Fruit fly (Drosophila melanogaster) whole organism, embryonic: ENCODE results near the gene Usf.

Experiments
- Abd-B ChIP-seq: fragments of 200-800 bp; sonication (Bioruptor generic); optimal IDR thresholded peaks from 2 replicates; lab custom pipeline; 2018; ENCODE audit warnings: missing biosample characterization, mild to moderate bottlenecking, missing genetic modification characterization, moderate library complexity
- Bdp1 ChIP-seq: fragments of 200-800 bp; sonication (Bioruptor generic); optimal IDR thresholded peaks from 3 replicates; lab custom pipeline; 2016; ENCODE audit warnings: missing biosample characterization, missing genetic modification characterization
- Blimp-1 ChIP-seq: fragments of 200-800 bp; sonication (Bioruptor generic); optimal IDR thresholded peaks from 3 replicates; lab custom pipeline; 2018; ENCODE audit warnings: missing biosample characterization, missing genetic modification characterization, mild to moderate bottlenecking, moderate library complexity, missing genetic modification reagents
- CG10274 ChIP-seq: fragments of 200-800 bp; sonication (Bioruptor generic); optimal IDR thresholded peaks from 3 replicates; lab custom pipeline; 2017; ENCODE audit warnings: missing biosample characterization, mild to moderate bottlenecking, missing genetic modification characterization
- CG10462 ChIP-seq: fragments of 200-800 bp; sonication (Bioruptor generic); optimal IDR thresholded peaks from 2 replicates; lab custom pipeline; 2016; ENCODE audit warnings: missing biosample characterization, missing genetic modification characterization
- CG11247 ChIP-seq: fragments of 200-800 bp; sonication (Bioruptor generic); IDR thresholded peaks from 2 replicates; pipeline ENCODE4 v1.3.6; 2022; ENCODE audit warnings: missing biosample characterization, missing genetic modification characterization
- CG11695 ChIP-seq: fragments of 200-800 bp; sonication (Bioruptor generic); IDR thresholded peaks from 3 replicates; pipeline ENCODE4 v1.3.6; 2022; ENCODE audit warnings: missing biosample characterization, missing genetic modification characterization
- CG12104 ChIP-seq: fragments of 200-800 bp; sonication (Bioruptor generic); optimal IDR thresholded peaks from 3 replicates; lab custom pipeline; 2016; ENCODE audit warnings: missing biosample characterization, missing genetic modification characterization
- CG15479 ChIP-seq: fragments of 200-800 bp; sonication (Bioruptor generic); optimal IDR thresholded peaks from 3 replicates; lab custom pipeline; 2019; ENCODE audit warnings: missing biosample characterization, mild to moderate bottlenecking, missing genetic modification characterization, moderate library complexity
- CG1647 ChIP-seq: fragments of 200-800 bp; sonication (Bioruptor generic); optimal IDR thresholded peaks from 3 replicates; lab custom pipeline; 2016; ENCODE audit warnings: missing biosample characterization, missing genetic modification characterization
- CG17912 ChIP-seq: fragments of 200-800 bp; sonication (Bioruptor generic); optimal IDR thresholded peaks from 2 replicates; lab custom pipeline; 2018; ENCODE audit warnings: missing biosample characterization, mild to moderate bottlenecking, missing genetic modification characterization
- CG30403 ChIP-seq: fragments of 200-800 bp; sonication (Bioruptor generic); optimal IDR thresholded peaks from 3 replicates; lab custom pipeline; 2016; ENCODE audit warnings: missing biosample characterization, missing genetic modification characterization
- CG31365 ChIP-seq: fragments of 200-800 bp; sonication (Bioruptor generic); optimal IDR thresholded peaks from 2 replicates; lab custom pipeline; 2018; ENCODE audit warnings: missing biosample characterization, mild to moderate bottlenecking, missing genetic modification characterization
- CG32532 ChIP-seq: fragments of 200-800 bp; sonication (Bioruptor generic); IDR thresholded peaks from 2 replicates; pipeline ENCODE4 v1.3.6; 2022; ENCODE audit warnings: missing biosample characterization, missing genetic modification characterization
- CG42726 ChIP-seq: fragments of 200-800 bp; sonication (Bioruptor generic); IDR thresholded peaks from 2 replicates; pipeline ENCODE4 v1.3.6; 2022; ENCODE audit warnings: missing biosample characterization, missing genetic modification characterization; ENCODE audit not compliant: partially characterized antibody
- CG7271 ChIP-seq: fragments of 200-800 bp; sonication (Bioruptor generic); optimal IDR thresholded peaks from 2 replicates; lab custom pipeline; 2018; ENCODE audit warnings: missing biosample characterization, mild to moderate bottlenecking, missing genetic modification characterization, moderate library complexity
- CG7372 ChIP-seq: fragments of 200-800 bp; sonication (Bioruptor generic); IDR thresholded peaks from 2 replicates; pipeline ENCODE4 v1.3.6; 2022; ENCODE audit warnings: missing biosample characterization, missing genetic modification characterization
- Camta ChIP-seq: fragments of 200-800 bp; sonication (Bioruptor generic); optimal IDR thresholded peaks from 2 replicates; lab custom pipeline; 2016; ENCODE audit warnings: missing biosample characterization, missing genetic modification characterization
- Dip2 ChIP-seq: fragments of 200-800 bp; sonication (Bioruptor generic); IDR thresholded peaks from 2 replicates; pipeline ENCODE4 v1.3.6; 2022; ENCODE audit warnings: missing biosample characterization, missing genetic modification characterization
- Dref ChIP-seq: fragments of 200-800 bp; sonication (Bioruptor generic); IDR thresholded peaks from 2 replicates; pipeline ENCODE4 v1.3.6; 2022; ENCODE audit warnings: missing biosample characterization, missing genetic modification characterization
- Fer2 ChIP-seq: fragments of 200-800 bp; sonication (Bioruptor generic); optimal IDR thresholded peaks from 2 replicates; lab custom pipeline; 2018; ENCODE audit warnings: missing biosample characterization, mild to moderate bottlenecking, missing genetic modification characterization, moderate library complexity
- Gug ChIP-seq: fragments of 200-800 bp; sonication (Bioruptor generic); IDR thresholded peaks from 4 replicates; pipeline ENCODE4 v1.3.6; 2022; ENCODE audit warnings: missing biosample characterization, missing genetic modification characterization
- HLH4C ChIP-seq: fragments of 200-800 bp; sonication (Bioruptor generic); IDR thresholded peaks from 3 replicates; pipeline ENCODE4 v1.3.6; 2022; ENCODE audit warnings: missing biosample characterization, missing genetic modification characterization; ENCODE audit not compliant: partially characterized antibody
- Hr39 ChIP-seq: fragments of >200 bp; optimal IDR thresholded peaks from 2 replicates; lab custom pipeline; 2017
- Hr78 ChIP-seq, 2 experiments: fragments of 200-800 bp in 1 of 2; fragments of >200 bp in 1 of 2; sonication (Bioruptor generic) in 1 of 2; optimal IDR thresholded peaks; 2 replicates each; lab custom pipeline; 2017 to 2019; ENCODE audit warnings: missing biosample characterization in 2 of 2, missing genetic modification characterization in 2 of 2, mild to moderate bottlenecking in 1 of 2, moderate library complexity in 1 of 2
- Lhr ChIP-seq: fragments of 200-800 bp; sonication (Bioruptor generic); optimal IDR thresholded peaks from 3 replicates; lab custom pipeline; 2017; ENCODE audit warnings: mild to moderate bottlenecking, missing biosample characterization, missing genetic modification reagents, missing genetic modification characterization
- Meics ChIP-seq: fragments of 200-800 bp; sonication (Bioruptor generic); optimal IDR thresholded peaks from 2 replicates; lab custom pipeline; 2017; ENCODE audit warnings: missing biosample characterization, mild to moderate bottlenecking, missing genetic modification characterization
- Optix ChIP-seq: fragments of 200-800 bp; sonication (Bioruptor generic); IDR thresholded peaks from 3 replicates; pipeline ENCODE4 v1.3.6; 2022; ENCODE audit warnings: missing biosample characterization, missing genetic modification characterization
- Scr ChIP-seq: fragments of 200-800 bp; sonication (Bioruptor generic); IDR thresholded peaks from 2 replicates; pipeline ENCODE4 v1.3.6; 2022; ENCODE audit warnings: missing biosample characterization, missing genetic modification characterization; ENCODE audit not compliant: partially characterized antibody
- Ssrp ChIP-seq: fragments of 200-800 bp; sonication (Bioruptor generic); optimal IDR thresholded peaks from 2 replicates; lab custom pipeline; 2018; ENCODE audit warnings: missing biosample characterization, mild to moderate bottlenecking, missing genetic modification characterization, moderate library complexity
- abd-A ChIP-seq: fragments of 200-800 bp; sonication (Bioruptor generic); optimal IDR thresholded peaks from 3 replicates; lab custom pipeline; 2019; ENCODE audit warnings: missing biosample characterization, mild to moderate bottlenecking, missing genetic modification characterization, moderate library complexity
- chn ChIP-seq: fragments of 200-800 bp; sonication (Bioruptor generic); optimal IDR thresholded peaks from 2 replicates; lab custom pipeline; 2016; ENCODE audit warnings: missing biosample characterization, missing genetic modification characterization
- crp ChIP-seq, 2 experiments: fragments of 200-800 bp; sonication (Bioruptor generic); optimal IDR thresholded peaks; 2 replicates in 1 of 2; 3 replicates in 1 of 2; lab custom pipeline; 2017; ENCODE audit warnings: missing biosample characterization in 2 of 2, missing genetic modification characterization in 2 of 2, mild to moderate bottlenecking in 1 of 2, moderate library complexity in 1 of 2
- dan ChIP-seq: fragments of 200-800 bp; sonication (Bioruptor generic); IDR thresholded peaks from 2 replicates; pipeline ENCODE4 v1.3.6; 2022; ENCODE audit warnings: missing biosample characterization, missing genetic modification characterization
- disco-r ChIP-seq: fragments of 200-800 bp; sonication (Bioruptor generic); optimal IDR thresholded peaks from 2 replicates; lab custom pipeline; 2016; ENCODE audit warnings: missing biosample characterization, missing genetic modification characterization
- dmrt11E ChIP-seq: fragments of 200-800 bp; sonication (Bioruptor generic); optimal IDR thresholded peaks from 3 replicates; lab custom pipeline; 2018; ENCODE audit warnings: missing biosample characterization, mild to moderate bottlenecking, missing genetic modification characterization, moderate library complexity
- gfzf ChIP-seq: fragments of 200-800 bp; sonication (Bioruptor generic); optimal IDR thresholded peaks from 2 replicates; lab custom pipeline; 2016; ENCODE audit warnings: missing biosample characterization, mild to moderate bottlenecking, missing genetic modification characterization, moderate library complexity
- hkb ChIP-seq, 2 experiments: fragments of 200-800 bp in 1 of 2; fragments of >200 bp in 1 of 2; sonication (Bioruptor generic) in 1 of 2; IDR thresholded peaks in 1 of 2; optimal IDR thresholded peaks in 1 of 2; 2 replicates each; pipeline versions ENCODE4 v1.3.6 to Lab custom; 2017 to 2022; ENCODE audit warnings: missing biosample characterization in 1 of 2, missing genetic modification characterization in 1 of 2
- jing ChIP-seq: fragments of 200-800 bp; sonication (Bioruptor generic); optimal IDR thresholded peaks from 2 replicates; lab custom pipeline; 2018; ENCODE audit warnings: missing biosample characterization, mild to moderate bottlenecking, missing genetic modification characterization
- jumu ChIP-seq: fragments of 200-800 bp; sonication (Bioruptor generic); optimal IDR thresholded peaks from 3 replicates; lab custom pipeline; 2016; ENCODE audit warnings: missing biosample characterization, missing genetic modification characterization
- kni ChIP-seq: fragments of 200-800 bp; sonication (Bioruptor generic); optimal IDR thresholded peaks from 3 replicates; lab custom pipeline; 2017; ENCODE audit warnings: mild to moderate bottlenecking, missing biosample characterization, missing genetic modification reagents, missing genetic modification characterization
- lov ChIP-seq, 2 experiments: fragments of 200-800 bp in 1 of 2; fragments of >200 bp in 1 of 2; sonication (Bioruptor generic) in 1 of 2; IDR thresholded peaks in 1 of 2; optimal IDR thresholded peaks in 1 of 2; 2 replicates in 1 of 2; 3 replicates in 1 of 2; pipeline versions ENCODE4 v1.3.6 to Lab custom; 2017 to 2022; ENCODE audit warnings: missing biosample characterization in 1 of 2, missing genetic modification characterization in 1 of 2
- otp ChIP-seq: fragments of 200-800 bp; sonication (Bioruptor generic); IDR thresholded peaks from 3 replicates; pipeline ENCODE4, ENCODE4 v1.3.6; 2022; ENCODE audit warnings: missing biosample characterization, missing genetic modification characterization
- peb ChIP-seq: fragments of 200-800 bp; sonication (Bioruptor generic); IDR thresholded peaks from 2 replicates; pipeline ENCODE4 v1.3.6; 2022; ENCODE audit warnings: missing biosample characterization, missing genetic modification characterization
- pnt ChIP-seq: fragments of 200-800 bp; sonication (Bioruptor generic); optimal IDR thresholded peaks from 3 replicates; lab custom pipeline; 2016; ENCODE audit warnings: missing biosample characterization, missing genetic modification characterization
- tin ChIP-seq: fragments of 200-800 bp; sonication (Bioruptor generic); optimal IDR thresholded peaks from 3 replicates; lab custom pipeline; 2016; ENCODE audit warnings: missing biosample characterization, missing genetic modification characterization
- toy ChIP-seq: fragments of 200-800 bp; sonication (Bioruptor generic); IDR thresholded peaks from 2 replicates; pipeline ENCODE4 v1.3.6; 2022; ENCODE audit warnings: missing biosample characterization, missing genetic modification characterization
- tx ChIP-seq: fragments of 200-800 bp; sonication (Bioruptor generic); optimal IDR thresholded peaks from 2 replicates; lab custom pipeline; 2016; ENCODE audit warnings: missing biosample characterization, missing genetic modification characterization

The Usf gene

DNA sequence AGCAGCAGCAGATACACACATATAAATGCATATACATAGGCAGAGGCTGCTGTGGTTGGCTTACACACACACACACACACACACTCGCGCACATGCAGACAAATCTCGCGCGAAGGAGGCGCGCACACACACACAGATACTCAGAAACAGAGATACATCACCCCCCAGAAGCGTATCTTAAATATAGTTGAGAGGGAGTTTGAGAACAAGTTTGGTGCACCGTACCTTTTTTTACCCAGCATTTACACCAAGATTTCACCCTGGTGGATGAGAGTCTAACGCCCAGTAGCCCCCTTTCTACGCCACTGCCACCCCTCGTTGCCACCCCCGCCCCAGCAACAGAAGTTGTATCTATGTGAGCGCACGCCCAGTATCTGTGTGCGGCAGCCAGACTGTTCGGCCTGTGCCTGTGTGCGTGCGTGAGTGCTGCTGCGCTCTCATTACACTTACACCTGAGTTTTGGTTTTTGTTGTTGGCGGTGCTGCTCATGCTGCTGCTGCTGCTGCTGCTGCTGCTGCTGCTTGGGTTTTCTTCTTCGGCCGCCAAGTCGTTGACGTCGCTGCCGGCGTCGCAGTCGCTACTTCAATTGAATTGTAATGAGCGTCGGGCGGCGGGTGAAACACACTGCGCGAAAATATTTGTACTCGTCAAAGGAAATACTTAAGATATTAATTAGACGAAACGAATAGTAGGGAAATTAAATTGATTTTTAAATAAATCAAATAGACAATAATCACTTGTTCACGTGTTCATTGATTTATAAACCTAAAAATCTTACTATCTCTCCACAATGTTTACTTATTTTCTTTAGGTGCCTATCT is 41.6 kb upstream of the Usf start (continued):
- peak; percentile 46 for TF ChIP-seq Blimp-1 (GFP tag; lab: Kevin White, UChicago)
- TF ChIP-seq abd-A, result peak; percentile 36
- no peak for TF ChIP-seq CG1647 (GFP tag; lab: Kevin White, UChicago)
- peak; percentile 79 for TF ChIP-seq tin (GFP tag; lab: Kevin White, UChicago)
- TF ChIP-seq CG15479 (GFP tag; lab: Kevin White, UChicago), result no peak
- TF ChIP-seq chn, result peak; percentile 69
- peak; percentile 76 for TF ChIP-seq Meics (GFP tag; lab: Kevin White, UChicago)
- TF ChIP-seq toy (GFP tag; lab: Robert Waterston, UW), result peak; percentile 56; the same call in 1 of the 2 replicates
- TF ChIP-seq CG10462 (GFP tag; lab: Kevin White, UChicago), result peak; percentile 48
- peak; percentile 4 for TF ChIP-seq kni (GFP tag; lab: Kevin White, UChicago)
- peak; percentile 89 for TF ChIP-seq dmrt11E (tag; lab: Kevin White, UChicago)
- no peak for TF ChIP-seq Bdp1 (GFP tag; lab: Kevin White, UChicago)
- peak; percentile 44 for TF ChIP-seq CG10274 (GFP tag; lab: Kevin White, UChicago)
- peak; percentile 92 for TF ChIP-seq CG32532 (GFP tag; lab: Robert Waterston, UW)
- no peak for TF ChIP-seq lov (optimal IDR thresholded peaks at IDR 0.05; lab: Kevin White, UChicago)
- peak; percentile 94 for TF ChIP-seq lov (GFP tag; IDR thresholded peaks at IDR 0.05; lab: Robert Waterston, UW)
- TF ChIP-seq jing, result peak; percentile 90
- TF ChIP-seq Lhr, result peak; percentile 38
- TF ChIP-seq Gug, result peak; percentile 97
- TF ChIP-seq Optix (GFP tag; lab: Robert Waterston, UW), result peak; percentile 95
- peak; percentile 75 for TF ChIP-seq pnt (GFP tag; lab: Kevin White, UChicago)
- peak; percentile 81 for TF ChIP-seq CG30403
- no peak for TF ChIP-seq Camta
- peak; percentile 84 for TF ChIP-seq CG7372 (GFP tag; lab: Robert Waterston, UW)
- no peak for TF ChIP-seq Hr78 (GFP tag; optimal IDR thresholded peaks at IDR 0.05; lab: Kevin White, UChicago)
- no peak for TF ChIP-seq hkb (optimal IDR thresholded peaks at IDR 0.05; lab: Kevin White, UChicago)
- peak; percentile 84 for TF ChIP-seq hkb (GFP tag; IDR thresholded peaks at IDR 0.05; lab: Robert Waterston, UW)
- no peak for TF ChIP-seq Dip2 (GFP tag; lab: Robert Waterston, UW)
- TF ChIP-seq Scr, result no peak
- peak; percentile 85 for TF ChIP-seq CG11695 (GFP tag; lab: Robert Waterston, UW)
- TF ChIP-seq Dref (GFP tag; lab: Robert Waterston, UW), result no peak
- peak; percentile 43 for TF ChIP-seq disco-r
- TF ChIP-seq HLH4C (GFP tag; lab: Robert Waterston, UW), result no peak
- peak; percentile 95 for TF ChIP-seq otp
- no peak for TF ChIP-seq CG42726 (GFP tag; lab: Robert Waterston, UW)
- TF ChIP-seq CG12104 (GFP tag; lab: Kevin White, UChicago), result peak; percentile 30
- TF ChIP-seq Hr39 (lab: Kevin White, UChicago), result no peak
- peak; percentile 51 for TF ChIP-seq tx (GFP tag; lab: Kevin White, UChicago)
- peak; percentile 69 for TF ChIP-seq Ssrp (tag; lab: Kevin White, UChicago)
- peak; percentile 92 for TF ChIP-seq dan
- TF ChIP-seq CG17912 (GFP tag; lab: Kevin White, UChicago), result no peak
- TF ChIP-seq jumu (GFP tag; lab: Kevin White, UChicago), result peak; percentile 67
- TF ChIP-seq CG11247 (GFP tag; lab: Robert Waterston, UW), result peak; percentile 87
- peak; percentile 86 for TF ChIP-seq peb (GFP tag; lab: Robert Waterston, UW)
- peak; percentile 85 for TF ChIP-seq Abd-B (GFP tag; lab: Kevin White, UChicago)
- TF ChIP-seq gfzf, result no peak
- TF ChIP-seq Fer2 (tag; lab: Kevin White, UChicago), result peak; percentile 10
- TF ChIP-seq CG7271 (tag; lab: Kevin White, UChicago), result peak; percentile 19
- TF ChIP-seq crp (GFP tag; optimal IDR thresholded peaks at IDR 0.05; lab: Kevin White, UChicago), result peak in 1 of 2 experiments; percentile 49
- peak; percentile 38 for TF ChIP-seq CG31365 (tag; lab: Kevin White, UChicago)
